Worm (Caenorhabditis elegans) whole organism, late embryonic: ENCODE results near the gene cyp-14A2.
A peak's percentile ranks its signal among the peaks of the same experiment; 100 is the strongest.

Source experiments
- C38D4.7 ChIP-seq: fragments of 200-800 bp; sonication (Bioruptor generic); optimal IDR thresholded peaks from 2 replicates; lab custom pipeline; 2018; ENCODE audit warnings: mild to moderate bottlenecking, missing genetic modification characterization, moderate library complexity, missing compliant biosample characterization
- F13H6.1 ChIP-seq: sonication (generic microtip); optimal IDR thresholded peaks from 2 replicates; lab custom pipeline; 2016; ENCODE audit warnings: missing genetic modification characterization, missing compliant biosample characterization
- ceh-18 ChIP-seq: sonication (generic microtip); optimal IDR thresholded peaks from 2 replicates; lab custom pipeline; 2016; ENCODE audit warnings: missing genetic modification characterization, missing compliant biosample characterization
- ceh-19 ChIP-seq: fragments of 200-800 bp; sonication (Bioruptor generic); optimal IDR thresholded peaks from 2 replicates; lab custom pipeline; 2018; ENCODE audit warnings: mild to moderate bottlenecking, missing genetic modification characterization, missing compliant biosample characterization
- ceh-2 ChIP-seq: sonication (generic microtip); optimal IDR thresholded peaks from 2 replicates; lab custom pipeline; 2016; ENCODE audit warnings: missing genotype, missing genetic modification characterization, missing compliant biosample characterization
- ceh-22 ChIP-seq: sonication (generic microtip); optimal IDR thresholded peaks from 2 replicates; lab custom pipeline; 2017; ENCODE audit warnings: missing biosample characterization, missing genetic modification characterization
- ceh-31 ChIP-seq: sonication (generic microtip); optimal IDR thresholded peaks from 2 replicates; lab custom pipeline; 2016; ENCODE audit warnings: missing genetic modification characterization, missing compliant biosample characterization
- ceh-34 ChIP-seq: sonication (generic microtip); optimal IDR thresholded peaks from 2 replicates; lab custom pipeline; 2016; ENCODE audit warnings: mild to moderate bottlenecking, missing genetic modification characterization, missing compliant biosample characterization
- ceh-48 ChIP-seq: sonication (generic microtip); optimal IDR thresholded peaks from 2 replicates; lab custom pipeline; 2016; ENCODE audit warnings: missing genetic modification characterization, inconsistent platforms, missing compliant biosample characterization
- ceh-6 ChIP-seq: fragments of 200-800 bp; sonication (Bioruptor generic); optimal IDR thresholded peaks from 2 replicates; lab custom pipeline; 2018; ENCODE audit warnings: mild to moderate bottlenecking, missing genetic modification characterization, missing compliant biosample characterization
- che-1 ChIP-seq: sonication (generic microtip); optimal IDR thresholded peaks from 2 replicates; lab custom pipeline; 2016; ENCODE audit warnings: mild to moderate bottlenecking, missing genetic modification characterization, missing compliant biosample characterization
- dmd-4 ChIP-seq: sonication (generic microtip); optimal IDR thresholded peaks from 2 replicates; lab custom pipeline; 2016; ENCODE audit warnings: borderline replicate concordance, missing genetic modification characterization, missing compliant biosample characterization
- dve-1 ChIP-seq: sonication (generic microtip); optimal IDR thresholded peaks from 2 replicates; lab custom pipeline; 2017; ENCODE audit warnings: antibody characterized with exemption, mild to moderate bottlenecking, missing genetic modification characterization, missing compliant biosample characterization
- elt-2 ChIP-seq: sonication (generic microtip); optimal IDR thresholded peaks from 2 replicates; lab custom pipeline; 2016; ENCODE audit warnings: missing genetic modification reagents, missing genetic modification characterization, missing compliant biosample characterization
- elt-4 ChIP-seq: sonication (generic microtip); optimal IDR thresholded peaks from 2 replicates; lab custom pipeline; 2016; ENCODE audit warnings: missing genetic modification characterization, missing compliant biosample characterization
- eyg-1 ChIP-seq: sonication (generic microtip); optimal IDR thresholded peaks from 2 replicates; lab custom pipeline; 2016; ENCODE audit warnings: missing genotype, missing genetic modification characterization, missing compliant biosample characterization
- fkh-6 ChIP-seq: sonication (generic microtip); optimal IDR thresholded peaks from 2 replicates; lab custom pipeline; 2016; ENCODE audit warnings: missing genetic modification characterization, missing compliant biosample characterization
- gmeb-2 ChIP-seq: sonication (generic microtip); optimal IDR thresholded peaks from 2 replicates; lab custom pipeline; 2016; ENCODE audit warnings: missing genetic modification characterization, inconsistent platforms, missing compliant biosample characterization
- hlh-13 ChIP-seq: fragments of 200-800 bp; sonication (Bioruptor generic); optimal IDR thresholded peaks from 2 replicates; lab custom pipeline; 2018; ENCODE audit warnings: mild to moderate bottlenecking, missing genetic modification characterization, missing compliant biosample characterization
- hlh-30 ChIP-seq: sonication (generic microtip); optimal IDR thresholded peaks from 2 replicates; lab custom pipeline; 2017; ENCODE audit warnings: antibody characterized with exemption, missing genetic modification characterization, missing compliant biosample characterization; ENCODE audit not compliant: insufficient read depth
- hlh-6 ChIP-seq: sonication (generic microtip); optimal IDR thresholded peaks from 2 replicates; lab custom pipeline; 2016; ENCODE audit warnings: missing genotype, missing genetic modification characterization, missing compliant biosample characterization
- hlh-8 ChIP-seq: sonication (generic microtip); optimal IDR thresholded peaks from 2 replicates; lab custom pipeline; 2016; ENCODE audit warnings: missing genotype, missing genetic modification characterization, missing compliant biosample characterization
- lim-6 ChIP-seq: sonication (generic microtip); optimal IDR thresholded peaks from 2 replicates; lab custom pipeline; 2016; ENCODE audit warnings: missing genetic modification characterization, missing compliant biosample characterization
- lin-11 ChIP-seq: fragments of 200-800 bp; sonication (Bioruptor generic); optimal IDR thresholded peaks from 2 replicates; lab custom pipeline; 2018; ENCODE audit warnings: mild to moderate bottlenecking, missing genetic modification characterization, missing compliant biosample characterization
- mec-3 ChIP-seq: sonication (generic microtip); optimal IDR thresholded peaks from 2 replicates; lab custom pipeline; 2016; ENCODE audit warnings: borderline replicate concordance, missing genetic modification characterization, missing compliant biosample characterization
- nfya-1 ChIP-seq: sonication (generic microtip); optimal IDR thresholded peaks from 2 replicates; lab custom pipeline; 2017; ENCODE audit warnings: missing genetic modification characterization, mild to moderate bottlenecking, missing compliant biosample characterization, antibody characterized with exemption, moderate library complexity
- pag-3 ChIP-seq: sonication (generic microtip); optimal IDR thresholded peaks from 2 replicates; lab custom pipeline; 2016; ENCODE audit warnings: missing compliant biosample characterization, missing genetic modification characterization, borderline replicate concordance
- pat-9 ChIP-seq: fragments of 200-800 bp; sonication (Bioruptor generic); optimal IDR thresholded peaks from 2 replicates; lab custom pipeline; 2018; ENCODE audit warnings: mild to moderate bottlenecking, missing genetic modification characterization, moderate library complexity, missing compliant biosample characterization
- sox-2 ChIP-seq: fragments of 200-800 bp; sonication (Bioruptor generic); IDR thresholded peaks from 2 replicates; pipeline ENCODE4 v1.3.6; 2022; ENCODE audit warnings: missing genetic modification reagents, missing genetic modification characterization, missing compliant biosample characterization
- tbx-2 ChIP-seq: sonication (generic microtip); optimal IDR thresholded peaks from 2 replicates; lab custom pipeline; 2016; ENCODE audit warnings: missing genetic modification characterization, missing compliant biosample characterization
- tbx-7 ChIP-seq: sonication (generic microtip); optimal IDR thresholded peaks from 2 replicates; lab custom pipeline; 2016; ENCODE audit warnings: missing genotype, missing genetic modification characterization, missing compliant biosample characterization
- unc-3 ChIP-seq, 2 experiments: fragments of 200-800 bp in 1 of 2; sonication (Bioruptor generic) in 1 of 2; sonication (generic microtip) in 1 of 2; conservative IDR thresholded peaks in 1 of 2; optimal IDR thresholded peaks in 1 of 2; 2 replicates each; pipeline versions ENCODE4 v1.3.6 to Lab custom; 2016 to 2022; ENCODE audit warnings: missing compliant biosample characterization in 2 of 2, missing genetic modification characterization in 2 of 2, missing genetic modification reagents in 1 of 2
- zip-5 ChIP-seq: sonication (generic microtip); optimal IDR thresholded peaks from 2 replicates; lab custom pipeline; 2016; ENCODE audit warnings: missing genetic modification characterization, missing compliant biosample characterization
- ztf-16 ChIP-seq: sonication (generic microtip); optimal IDR thresholded peaks from 2 replicates; lab custom pipeline; 2017; ENCODE audit warnings: missing genetic modification characterization, missing compliant biosample characterization

Gene cyp-14A2

DNA sequence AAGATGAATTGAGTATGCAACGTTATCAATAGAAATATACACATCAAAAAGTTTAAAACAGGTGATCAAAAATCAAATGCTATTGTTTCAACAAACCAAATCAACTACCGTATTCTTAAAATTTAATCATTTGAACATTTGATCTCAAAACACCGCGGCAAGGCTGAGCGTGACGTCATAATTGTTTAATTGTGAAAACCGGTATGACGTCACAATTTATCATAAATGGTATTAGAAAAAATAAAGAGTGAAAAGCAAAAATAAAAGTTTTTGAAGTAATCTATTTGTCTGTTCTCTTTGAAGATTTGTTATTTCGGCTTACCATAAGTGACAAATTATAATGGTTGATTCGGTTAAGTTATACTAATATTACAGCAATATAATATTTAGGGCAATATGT, 41.7 kb downstream of the cyp-14A2 start:
- no peak for TF ChIP-seq ceh-34 (tag; lab: Kevin White, UChicago)
- TF ChIP-seq, all 69 proteins: peak for 0

- TF ChIP-seq ceh-48 (peak; percentile 73), pag-3 (tag; lab: Kevin White, UChicago) (no peak), hlh-6 (tag; lab: Kevin White, UChicago) (no peak), tbx-2 (tag; lab: Kevin White, UChicago) (peak; percentile 40), ceh-31 (peak; percentile 9), elt-2 (tag; lab: Kevin White, UChicago) (peak; percentile 35), nfya-1 (tag; lab: Kevin White, UChicago) (peak; percentile 45), lim-6 (no peak), sox-2 (GFP tag; lab: Robert Waterston, UW) (peak; percentile 45), hlh-30 (tag; lab: Kevin White, UChicago) (no peak)
Observed at ce11 chrX:13226614-13227096, 42.8 kb downstream of the cyp-14A2 start, which contains the start of gene skr-21. Gene skr-21 (minus strand): TSS chrX:13226664.

- TF ChIP-seq elt-2 (tag; lab: Kevin White, UChicago) (peak; percentile 32), hlh-30 (tag; lab: Kevin White, UChicago) (peak; percentile 80), ceh-31 (peak; percentile 7), elt-4 (no peak), ceh-2 (peak; percentile 36), ceh-19 (peak; percentile 23), dmd-4 (tag; lab: Kevin White, UChicago) (no peak), tbx-7 (tag; lab: Kevin White, UChicago) (no peak), ceh-48 (peak; percentile 52), ceh-22 (tag; lab: Kevin White, UChicago) (peak; percentile 11)
Observed at ce11 chrX:13225111-13225905, 44.2 kb downstream of the cyp-14A2 start.

DNA sequence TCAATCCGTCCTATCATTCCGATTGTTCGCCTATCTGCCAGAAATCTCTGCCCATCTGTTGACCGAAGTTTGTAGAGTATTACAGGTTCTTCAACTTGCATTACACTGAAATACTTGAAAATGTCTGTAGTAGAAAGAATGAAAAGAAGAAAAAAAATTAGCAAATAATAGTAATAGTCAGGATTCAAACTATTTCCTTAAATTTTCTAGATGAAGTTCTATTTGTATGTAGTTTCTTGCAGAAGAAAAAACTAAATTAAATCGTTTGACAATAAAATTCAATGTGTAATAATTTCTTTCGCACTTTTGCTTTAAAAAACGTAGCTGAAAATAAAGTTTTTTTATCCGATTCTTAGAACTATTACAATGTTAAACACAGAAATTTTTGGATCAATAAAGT, 44.9 kb downstream of the cyp-14A2 start, which contains the start of gene skr-19:
Gene skr-19 (minus strand): TSS at position 101 of the 400 bp plus-strand sequence.
- TF ChIP-seq hlh-8 (tag; lab: Kevin White, UChicago): no peak
- no peak for TF ChIP-seq elt-4
- no peak for TF ChIP-seq fkh-6 (tag; lab: Kevin White, UChicago)
- TF ChIP-seq ztf-16 (tag; lab: Kevin White, UChicago): no peak
- no peak for TF ChIP-seq ceh-6 (GFP tag; lab: Kevin White, UChicago)
- no peak for TF ChIP-seq C38D4.7
- no peak for TF ChIP-seq lin-11 (tag; lab: Kevin White, UChicago)

ce11 chrX:13223437-13223836, 46.0 kb downstream of the cyp-14A2 start, which contains the start of gene skr-20:
Gene skr-20 (minus strand): TSS chrX:13223537.
- TF ChIP-seq sox-2 (GFP tag; lab: Robert Waterston, UW) (no peak), elt-4 (no peak)

DNA sequence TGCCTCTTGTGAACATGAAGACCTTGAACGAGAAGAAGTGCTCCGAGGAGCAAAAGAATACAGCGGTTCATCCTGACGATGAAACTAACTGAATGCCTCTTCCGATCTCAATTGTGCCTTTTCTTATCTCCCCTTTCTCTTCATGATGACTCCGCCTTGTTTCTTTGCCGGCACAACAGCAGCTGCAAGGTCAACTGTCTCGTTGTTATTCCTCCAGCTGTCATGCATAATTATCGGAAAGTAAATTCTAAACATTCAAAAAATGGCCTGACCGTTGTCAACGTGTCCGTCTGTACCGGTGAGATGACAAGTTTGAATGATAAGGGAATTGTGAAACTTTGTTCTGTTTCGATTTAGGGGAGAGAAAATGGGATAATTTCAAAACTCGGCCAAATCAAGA, 48.1 kb downstream of the cyp-14A2 start, which contains the start of gene asp-4:
Gene asp-4 (minus strand): TSS at position 106 of the 400 bp plus-strand sequence.
- TF ChIP-seq ceh-18 (tag; lab: Kevin White, UChicago) (no peak), C38D4.7 (no peak), unc-3 (GFP tag; conservative IDR thresholded peaks at IDR 0.05; lab: Robert Waterston, UW) (no peak), unc-3 (tag; optimal IDR thresholded peaks at IDR 0.05; lab: Kevin White, UChicago) (no peak), zip-5 (tag; lab: Kevin White, UChicago) (no peak), pat-9 (tag; lab: Kevin White, UChicago) (no peak), hlh-13 (GFP tag; lab: Kevin White, UChicago) (no peak), eyg-1 (tag; lab: Kevin White, UChicago) (no peak), mec-3 (tag; lab: Kevin White, UChicago) (no peak), F13H6.1 (tag; lab: Kevin White, UChicago) (no peak), gmeb-2 (tag; lab: Kevin White, UChicago) (no peak), hlh-8 (tag; lab: Kevin White, UChicago) (no peak), che-1 (no peak), hlh-30 (tag; lab: Kevin White, UChicago) (no peak), dve-1 (tag; lab: Kevin White, UChicago) (no peak), fkh-6 (tag; lab: Kevin White, UChicago) (no peak)
